Worm (Caenorhabditis elegans) whole organism, L2 larva: ENCODE results near the gene K09E4.1.

Source experiments
- C34F6.9 ChIP-seq: fragments of 150-350 bp; optimal IDR thresholded peaks from 2 replicates; lab custom pipeline; 2014; ENCODE audit warnings: missing biosample characterization, missing genetic modification characterization
- F13H6.1 ChIP-seq: sonication (generic microtip); optimal IDR thresholded peaks from 2 replicates; lab custom pipeline; 2016; ENCODE audit warnings: missing genetic modification characterization, missing compliant biosample characterization
- R02D3.7 ChIP-seq: fragments of 150-350 bp; optimal IDR thresholded peaks from 2 replicates; lab custom pipeline; 2014; ENCODE audit warnings: missing biosample characterization, missing genetic modification characterization
- Y55F3AM.14 ChIP-seq: fragments of 200-800 bp; sonication (Bioruptor generic); optimal IDR thresholded peaks from 2 replicates; lab custom pipeline; 2018; ENCODE audit warnings: mild to moderate bottlenecking, missing genetic modification characterization, missing compliant biosample characterization
- ZK546.5 ChIP-seq: sonication (generic microtip); optimal IDR thresholded peaks from 2 replicates; lab custom pipeline; 2017; ENCODE audit warnings: missing biosample characterization, missing genetic modification characterization
- alr-1 ChIP-seq: fragments of 150-350 bp; optimal IDR thresholded peaks from 2 replicates; lab custom pipeline; 2014; ENCODE audit warnings: missing biosample characterization, missing genetic modification characterization
- aly-2 ChIP-seq: fragments of 150-350 bp; optimal IDR thresholded peaks from 2 replicates; lab custom pipeline; 2014; ENCODE audit warnings: missing biosample characterization, missing genetic modification characterization
- ama-1 ChIP-seq: fragments of 150-350 bp; optimal IDR thresholded peaks from 2 replicates; lab custom pipeline; 2018; ENCODE audit warnings: inconsistent platforms
- blmp-1 ChIP-seq: sonication (generic microtip); optimal IDR thresholded peaks from 2 replicates; lab custom pipeline; 2017; ENCODE audit warnings: missing genetic modification characterization, mild to moderate bottlenecking, missing compliant biosample characterization, antibody characterized with exemption, moderate library complexity; ENCODE audit not compliant: insufficient read depth
- ceh-16 ChIP-seq: fragments of 150-350 bp; optimal IDR thresholded peaks from 2 replicates; lab custom pipeline; 2014; ENCODE audit warnings: missing biosample characterization, missing genetic modification characterization
- ceh-82 ChIP-seq: fragments of 150-350 bp; optimal IDR thresholded peaks from 2 replicates; lab custom pipeline; 2014; ENCODE audit warnings: missing biosample characterization, missing genetic modification characterization
- crh-2 ChIP-seq: sonication (generic microtip); optimal IDR thresholded peaks from 2 replicates; lab custom pipeline; 2017; ENCODE audit warnings: missing biosample characterization, missing genetic modification characterization
- dmd-4 ChIP-seq: sonication (generic microtip); optimal IDR thresholded peaks from 2 replicates; lab custom pipeline; 2017; ENCODE audit warnings: missing biosample characterization, missing genetic modification characterization
- egl-27 ChIP-seq: sonication (generic microtip); optimal IDR thresholded peaks from 3 replicates; lab custom pipeline; 2017; ENCODE audit warnings: missing biosample characterization, missing genetic modification reagents, missing genetic modification characterization
- elt-1 ChIP-seq: fragments of 150-350 bp; optimal IDR thresholded peaks from 2 replicates; lab custom pipeline; 2014; ENCODE audit warnings: missing biosample characterization, missing genetic modification characterization
- elt-3 ChIP-seq: sonication (generic microtip); optimal IDR thresholded peaks from 2 replicates; lab custom pipeline; 2017; ENCODE audit warnings: missing biosample characterization, missing genetic modification characterization
- fos-1 ChIP-seq: fragments of 150-350 bp; optimal IDR thresholded peaks from 2 replicates; lab custom pipeline; 2014; ENCODE audit warnings: missing biosample characterization, missing genetic modification characterization
- gmeb-1 ChIP-seq: fragments of 150-350 bp; optimal IDR thresholded peaks from 2 replicates; lab custom pipeline; 2014; ENCODE audit warnings: missing biosample characterization, missing genetic modification characterization
- lin-11 ChIP-seq: fragments of 150-350 bp; sonication (generic microtip); optimal IDR thresholded peaks from 2 replicates; lab custom pipeline; 2014; ENCODE audit warnings: missing biosample characterization, missing genetic modification characterization, inconsistent platforms, mixed read lengths
- lin-13 ChIP-seq: fragments of 150-350 bp; optimal IDR thresholded peaks from 2 replicates; lab custom pipeline; 2014; ENCODE audit warnings: missing biosample characterization, missing genetic modification reagents, missing genetic modification characterization
- lin-39 ChIP-seq: fragments of 150-350 bp; optimal IDR thresholded peaks from 2 replicates; lab custom pipeline; 2014; ENCODE audit warnings: missing biosample characterization, missing genetic modification reagents, missing genetic modification characterization
- lsy-2 ChIP-seq, 2 experiments: fragments of 150-350 bp in 1 of 2; sonication (generic microtip) in 1 of 2; optimal IDR thresholded peaks; 2 replicates each; lab custom pipeline; 2014 to 2017; ENCODE audit warnings: missing biosample characterization in 2 of 2, missing genetic modification characterization in 2 of 2
- mab-5 ChIP-seq: fragments of 150-350 bp; optimal IDR thresholded peaks from 2 replicates; lab custom pipeline; 2014; ENCODE audit warnings: missing biosample characterization, missing genetic modification characterization
- mbf-1 ChIP-seq: sonication (generic microtip); optimal IDR thresholded peaks from 2 replicates; lab custom pipeline; 2017; ENCODE audit warnings: missing biosample characterization, missing genetic modification characterization
- mdl-1 ChIP-seq, 2 experiments: fragments of 150-350 bp in 1 of 2; sonication (generic microtip) in 1 of 2; optimal IDR thresholded peaks; 2 replicates each; lab custom pipeline; 2017; ENCODE audit warnings: missing biosample characterization in 2 of 2, missing genetic modification characterization in 2 of 2
- nhr-10 ChIP-seq: sonication (generic microtip); optimal IDR thresholded peaks from 2 replicates; lab custom pipeline; 2017; ENCODE audit warnings: missing biosample characterization, missing genetic modification characterization
- nhr-11 ChIP-seq: fragments of 150-350 bp; optimal IDR thresholded peaks from 2 replicates; lab custom pipeline; 2014; ENCODE audit warnings: missing biosample characterization, missing genetic modification characterization
- nhr-12 ChIP-seq: fragments of 150-350 bp; optimal IDR thresholded peaks from 2 replicates; lab custom pipeline; 2014; ENCODE audit warnings: missing biosample characterization, missing genetic modification characterization
- nhr-129 ChIP-seq: fragments of 150-350 bp; optimal IDR thresholded peaks from 2 replicates; lab custom pipeline; 2014; ENCODE audit warnings: missing biosample characterization, missing genetic modification characterization
- nhr-21 ChIP-seq: fragments of 150-350 bp; optimal IDR thresholded peaks from 2 replicates; lab custom pipeline; 2014; ENCODE audit warnings: missing biosample characterization, missing genetic modification characterization
- nhr-23 ChIP-seq: fragments of 150-350 bp; optimal IDR thresholded peaks from 2 replicates; lab custom pipeline; 2014; ENCODE audit warnings: missing biosample characterization, missing genetic modification reagents, missing genetic modification characterization
- nhr-237 ChIP-seq: fragments of 150-350 bp; optimal IDR thresholded peaks from 2 replicates; lab custom pipeline; 2014; ENCODE audit warnings: missing biosample characterization, missing genetic modification characterization
- nhr-25 ChIP-seq: fragments of 150-350 bp; sonication (generic microtip); optimal IDR thresholded peaks from 3 replicates; lab custom pipeline; 2014; ENCODE audit warnings: missing biosample characterization, missing genetic modification characterization
- nhr-6 ChIP-seq: fragments of 150-350 bp; optimal IDR thresholded peaks from 2 replicates; lab custom pipeline; 2014; ENCODE audit warnings: missing biosample characterization, missing genetic modification characterization
- nhr-77 ChIP-seq: fragments of 150-350 bp; optimal IDR thresholded peaks from 2 replicates; lab custom pipeline; 2014; ENCODE audit warnings: missing biosample characterization, missing genetic modification characterization
- peb-1 ChIP-seq: fragments of 150-350 bp; optimal IDR thresholded peaks from 2 replicates; lab custom pipeline; 2014; ENCODE audit warnings: missing biosample characterization, missing genetic modification characterization
- sem-4 ChIP-seq: fragments of 150-350 bp; optimal IDR thresholded peaks from 2 replicates; lab custom pipeline; 2014; ENCODE audit warnings: missing biosample characterization, missing genetic modification reagents, missing genetic modification characterization
- skn-1 ChIP-seq: sonication (generic microtip); optimal IDR thresholded peaks from 2 replicates; lab custom pipeline; 2017; ENCODE audit warnings: missing biosample characterization, missing genetic modification characterization
- sma-3 ChIP-seq: sonication (generic microtip); optimal IDR thresholded peaks from 2 replicates; lab custom pipeline; 2016; ENCODE audit warnings: missing genetic modification reagents, missing genetic modification characterization, missing compliant biosample characterization
- sma-9 ChIP-seq, 2 experiments: fragments of 150-350 bp in 1 of 2; sonication (generic microtip) in 1 of 2; optimal IDR thresholded peaks; 2 replicates each; lab custom pipeline; 2014 to 2016; ENCODE audit warnings: missing genetic modification characterization in 2 of 2, mild to moderate bottlenecking in 1 of 2, missing biosample characterization in 1 of 2, missing compliant biosample characterization in 1 of 2, missing genetic modification reagents in 1 of 2, moderate library complexity in 1 of 2
- snpc-4 ChIP-seq: fragments of 150-350 bp; optimal IDR thresholded peaks from 2 replicates; lab custom pipeline; 2014; ENCODE audit warnings: missing biosample characterization, missing genetic modification characterization
- unc-39 ChIP-seq: fragments of 150-350 bp; optimal IDR thresholded peaks from 2 replicates; lab custom pipeline; 2014; ENCODE audit warnings: missing biosample characterization, missing genetic modification characterization
- unc-55 ChIP-seq: fragments of 150-350 bp; sonication (generic microtip); optimal IDR thresholded peaks from 3 replicates; lab custom pipeline; 2014; ENCODE audit warnings: missing biosample characterization, missing genetic modification reagents, missing genetic modification characterization
- unc-62 ChIP-seq: fragments of 150-350 bp; optimal IDR thresholded peaks from 2 replicates; lab custom pipeline; 2014; ENCODE audit warnings: missing biosample characterization, missing genetic modification reagents, missing genetic modification characterization
- zag-1 ChIP-seq: fragments of 150-350 bp; optimal IDR thresholded peaks from 2 replicates; lab custom pipeline; 2014; ENCODE audit warnings: missing biosample characterization, missing genetic modification characterization
- ztf-1 ChIP-seq: fragments of 200-800 bp; sonication (Bioruptor generic); conservative IDR thresholded peaks from 2 replicates; pipeline ENCODE4 v1.3.6; 2022; ENCODE audit warnings: missing genetic modification characterization, missing compliant biosample characterization
- ztf-11 ChIP-seq: sonication (generic microtip); optimal IDR thresholded peaks from 2 replicates; lab custom pipeline; 2017; ENCODE audit warnings: missing biosample characterization, missing genetic modification characterization
- ztf-4 ChIP-seq: fragments of 150-350 bp; optimal IDR thresholded peaks from 2 replicates; lab custom pipeline; 2014; ENCODE audit warnings: missing biosample characterization, missing genetic modification characterization

The K09E4.1 gene

ce11 chrII:14152274-14152673, 14.6 kb downstream of the K09E4.1 start:
- no peak for TF ChIP-seq peb-1 (tag; lab: Kevin White, UChicago)
- TF ChIP-seq R02D3.7 (tag; lab: Kevin White, UChicago) = no peak
- TF ChIP-seq fos-1 (tag; lab: Kevin White, UChicago) = no peak
- TF ChIP-seq nhr-6 (tag; lab: Kevin White, UChicago) = no peak
- no peak for TF ChIP-seq elt-1 (tag; lab: Kevin White, UChicago)
- TF ChIP-seq ztf-4 (tag; lab: Kevin White, UChicago) = no peak

ce11 chrII:14154357-14154756, 16.7 kb downstream of the K09E4.1 start, which contains the start of gene Y48B6A.1:
Gene Y48B6A.1 (minus strand): TSS chrII:14154373.
- TF ChIP-seq mbf-1 (tag; lab: Kevin White, UChicago) (no peak), nhr-6 (tag; lab: Kevin White, UChicago) (peak; percentile 84), lin-13 (GFP tag; lab: Kevin White, UChicago) (peak; percentile 96), peb-1 (tag; lab: Kevin White, UChicago) (no peak), F13H6.1 (tag; lab: Kevin White, UChicago) (peak; percentile 87), Y55F3AM.14 (GFP tag; lab: Kevin White, UChicago) (peak; percentile 31), ama-1 (lab: Kevin White, UChicago) (no peak), lsy-2 (tag; optimal IDR thresholded peaks at IDR 0.05; lab: Kevin White, UChicago) (peak; percentile 94 to 99), nhr-11 (tag; lab: Kevin White, UChicago) (no peak), alr-1 (tag; lab: Kevin White, UChicago) (no peak), ceh-82 (peak; percentile 37), crh-2 (peak; percentile 97), nhr-10 (tag; lab: Kevin White, UChicago) (peak; percentile 21), lin-11 (tag; lab: Kevin White, UChicago) (peak; percentile 90), dmd-4 (tag; lab: Kevin White, UChicago) (no peak), nhr-77 (tag; lab: Kevin White, UChicago) (peak; percentile 87), gmeb-1 (peak; percentile 91), nhr-129 (tag; lab: Kevin White, UChicago) (peak; percentile 93), sma-3 (GFP tag; lab: Kevin White, UChicago) (peak; percentile 93), nhr-12 (no peak), egl-27 (tag; lab: Kevin White, UChicago) (peak; percentile 66), nhr-237 (peak; percentile 18), ztf-1 (GFP tag; lab: Robert Waterston, UW) (no peak), nhr-23 (tag; lab: Kevin White, UChicago) (no peak), mab-5 (tag; lab: Kevin White, UChicago) (peak; percentile 82), mdl-1 (tag; optimal IDR thresholded peaks at IDR 0.05; lab: Kevin White, UChicago) (peak; percentile 14 to 26), sem-4 (peak; percentile 79), nhr-21 (tag; lab: Kevin White, UChicago) (peak; percentile 90), blmp-1 (peak; percentile 87), unc-55 (GFP tag; lab: Kevin White, UChicago) (peak; percentile 99), unc-39 (tag; lab: Kevin White, UChicago) (no peak), ZK546.5 (tag; lab: Kevin White, UChicago) (peak; percentile 56), fos-1 (tag; lab: Kevin White, UChicago) (peak; percentile 95), C34F6.9 (tag; lab: Kevin White, UChicago) (peak; percentile 99), ceh-16 (tag; lab: Kevin White, UChicago) (peak; percentile 84), elt-3 (tag; lab: Kevin White, UChicago) (no peak), unc-62 (GFP tag; lab: Kevin White, UChicago) (no peak), aly-2 (tag; lab: Kevin White, UChicago) (no peak), ztf-4 (tag; lab: Kevin White, UChicago) (peak; percentile 71), lin-39 (tag; lab: Kevin White, UChicago) (no peak), snpc-4 (tag; lab: Kevin White, UChicago) (peak; percentile 91), ztf-11 (tag; lab: Kevin White, UChicago) (peak; percentile 8), elt-1 (tag; lab: Kevin White, UChicago) (no peak), zag-1 (tag; lab: Kevin White, UChicago) (peak; percentile 77), skn-1 (tag; lab: Kevin White, UChicago) (peak; percentile 42), nhr-25 (tag; lab: Kevin White, UChicago) (peak; percentile 93), sma-9 (GFP tag; optimal IDR thresholded peaks at IDR 0.05; lab: Kevin White, UChicago) (peak; percentile 92), sma-9 (tag; optimal IDR thresholded peaks at IDR 0.05; lab: Kevin White, UChicago) (no peak), R02D3.7 (tag; lab: Kevin White, UChicago) (peak; percentile 12)
- TF ChIP-seq, all 48 proteins: peak for 33
